Worm (Caenorhabditis elegans): ENCODE measurements around the gene acp-5.
A peak's percentile ranks its signal among the peaks of the same experiment; 100 is the strongest.

The acp-5 gene

ce11 chrX:5821842-5822241, 7.4 kb upstream of the acp-5 start, which contains the start of gene hbl-1:
TSS of gene hbl-1 (plus strand) at chrX:5822142.
- no peak for TF ChIP-seq F13H6.1 (tag; optimal IDR thresholded peaks at IDR 0.05)
- TF ChIP-seq dmd-4 (tag; optimal IDR thresholded peaks at IDR 0.05), result no peak
- no peak for TF ChIP-seq nhr-11 (tag; optimal IDR thresholded peaks at IDR 0.05)
- no peak for TF ChIP-seq gmeb-1 (tag; optimal IDR thresholded peaks at IDR 0.05)
- TF ChIP-seq elt-1 (tag; optimal IDR thresholded peaks at IDR 0.05), result no peak
- no peak for TF ChIP-seq unc-62 (GFP tag; optimal IDR thresholded peaks at IDR 0.05)
- no peak for TF ChIP-seq ztf-1 (GFP tag; conservative IDR thresholded peaks at IDR 0.05)
- no peak for TF ChIP-seq aly-2 (tag; optimal IDR thresholded peaks at IDR 0.05)
- TF ChIP-seq zag-1 (tag; optimal IDR thresholded peaks at IDR 0.05), result no peak
- TF ChIP-seq nhr-129 (tag; optimal IDR thresholded peaks at IDR 0.05), result no peak

DNA sequence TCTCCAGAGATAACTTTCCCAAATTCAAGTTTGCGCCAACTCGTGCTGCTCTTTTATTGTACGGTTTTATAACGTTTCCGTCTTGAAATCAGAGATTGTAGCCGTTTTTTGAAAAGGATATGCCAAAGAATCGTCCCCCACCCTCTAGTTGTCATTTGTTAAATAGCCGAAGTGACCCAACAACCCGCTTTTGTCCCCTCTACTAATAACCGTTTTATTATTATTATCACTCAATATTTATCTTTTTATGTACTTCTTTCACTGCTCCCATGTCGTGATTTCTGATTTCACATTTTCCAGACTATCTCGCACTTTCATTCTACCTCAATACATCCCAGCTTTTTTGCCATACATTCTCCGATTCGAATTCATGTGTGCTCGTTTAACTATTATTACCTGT, 2.3 kb upstream of the acp-5 start:
- TF ChIP-seq gmeb-1 (tag; optimal IDR thresholded peaks at IDR 0.05), result no peak
- TF ChIP-seq zag-1 (tag; optimal IDR thresholded peaks at IDR 0.05), result no peak
- no peak for TF ChIP-seq nhr-237 (tag; optimal IDR thresholded peaks at IDR 0.05)
- no peak for TF ChIP-seq lin-11 (tag; optimal IDR thresholded peaks at IDR 0.05)
- TF ChIP-seq alr-1 (tag; optimal IDR thresholded peaks at IDR 0.05), result no peak
- no peak for TF ChIP-seq peb-1 (tag; optimal IDR thresholded peaks at IDR 0.05)
- no peak for TF ChIP-seq R02D3.7 (tag; optimal IDR thresholded peaks at IDR 0.05)
- no peak for TF ChIP-seq lin-13 (GFP tag; optimal IDR thresholded peaks at IDR 0.05)
- no peak for TF ChIP-seq sma-3 (GFP tag; optimal IDR thresholded peaks at IDR 0.05)

DNA sequence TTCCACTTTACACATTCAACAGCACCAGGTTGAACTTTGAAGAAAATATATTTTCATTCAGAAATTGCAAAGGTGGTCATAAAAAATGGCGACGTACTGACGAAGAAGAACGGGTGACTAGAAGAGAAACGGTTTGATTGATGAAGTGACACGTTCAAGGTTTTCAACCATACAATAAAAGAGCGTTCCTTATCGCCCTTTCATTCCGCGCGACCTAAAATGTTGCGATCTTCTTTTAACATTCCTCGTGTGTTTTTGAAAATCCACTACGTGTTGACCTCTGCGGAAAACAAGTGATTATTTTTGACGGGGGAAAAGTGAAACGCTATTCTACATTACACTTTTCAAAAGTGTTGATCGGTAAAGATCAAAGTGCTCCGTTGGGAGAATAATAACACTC, 1.1 kb upstream of the acp-5 start:
- TF ChIP-seq mbf-1 (tag; optimal IDR thresholded peaks at IDR 0.05), result no peak
- TF ChIP-seq elt-3 (tag; optimal IDR thresholded peaks at IDR 0.05), result no peak
- no peak for TF ChIP-seq nhr-10 (tag; optimal IDR thresholded peaks at IDR 0.05)
- TF ChIP-seq elt-1 (tag; optimal IDR thresholded peaks at IDR 0.05), result no peak
- TF ChIP-seq egl-27 (tag; optimal IDR thresholded peaks at IDR 0.05), result peak; percentile 50
- no peak for TF ChIP-seq unc-62 (GFP tag; optimal IDR thresholded peaks at IDR 0.05)
- TF ChIP-seq nhr-11 (tag; optimal IDR thresholded peaks at IDR 0.05), result no peak
- TF ChIP-seq C34F6.9 (tag; optimal IDR thresholded peaks at IDR 0.05), result no peak
- no peak for TF ChIP-seq gmeb-1 (tag; optimal IDR thresholded peaks at IDR 0.05)
- TF ChIP-seq unc-39 (tag; optimal IDR thresholded peaks at IDR 0.05), result no peak
- TF ChIP-seq sma-9 (GFP tag; optimal IDR thresholded peaks at IDR 0.05), result peak; percentile 70
- TF ChIP-seq sma-9 (tag; optimal IDR thresholded peaks at IDR 0.05), result no peak
- TF ChIP-seq nhr-6 (tag; optimal IDR thresholded peaks at IDR 0.05), result peak; percentile 43
- no peak for TF ChIP-seq sem-4 (tag; optimal IDR thresholded peaks at IDR 0.05)
- peak; percentile 88 for TF ChIP-seq nhr-25 (tag; optimal IDR thresholded peaks at IDR 0.05)
- TF ChIP-seq zag-1 (tag; optimal IDR thresholded peaks at IDR 0.05), result no peak
- no peak for TF ChIP-seq ZK546.5 (tag; optimal IDR thresholded peaks at IDR 0.05)
- TF ChIP-seq nhr-237 (tag; optimal IDR thresholded peaks at IDR 0.05), result no peak
- TF ChIP-seq ztf-4 (tag; optimal IDR thresholded peaks at IDR 0.05), result no peak
- peak; percentile 77 for TF ChIP-seq ceh-16 (tag; optimal IDR thresholded peaks at IDR 0.05)
- TF ChIP-seq nhr-23 (tag; optimal IDR thresholded peaks at IDR 0.05), result no peak
- peak; percentile 47 for TF ChIP-seq crh-2 (tag; optimal IDR thresholded peaks at IDR 0.05)
- TF ChIP-seq mab-5 (tag; optimal IDR thresholded peaks at IDR 0.05), result no peak
- no peak for TF ChIP-seq lin-39 (tag; optimal IDR thresholded peaks at IDR 0.05)
- peak; percentile 50 for TF ChIP-seq sma-3 (GFP tag; optimal IDR thresholded peaks at IDR 0.05)
- TF ChIP-seq lin-13 (GFP tag; optimal IDR thresholded peaks at IDR 0.05), result peak; percentile 13
- TF ChIP-seq F13H6.1 (tag; optimal IDR thresholded peaks at IDR 0.05), result no peak
- TF ChIP-seq fos-1 (tag; optimal IDR thresholded peaks at IDR 0.05), result peak; percentile 55
- no peak for TF ChIP-seq ama-1 (optimal IDR thresholded peaks at IDR 0.05)
- TF ChIP-seq R02D3.7 (tag; optimal IDR thresholded peaks at IDR 0.05), result no peak
- TF ChIP-seq peb-1 (tag; optimal IDR thresholded peaks at IDR 0.05), result no peak
- no peak for TF ChIP-seq aly-2 (tag; optimal IDR thresholded peaks at IDR 0.05)
- no peak for TF ChIP-seq ceh-82 (tag; optimal IDR thresholded peaks at IDR 0.05)
- no peak for TF ChIP-seq snpc-4 (tag; optimal IDR thresholded peaks at IDR 0.05)
- no peak for TF ChIP-seq nhr-77 (tag; optimal IDR thresholded peaks at IDR 0.05)
- peak in 1 of 2 experiments; percentile 21 for TF ChIP-seq lsy-2 (tag; optimal IDR thresholded peaks at IDR 0.05)
- peak; percentile 81 for TF ChIP-seq blmp-1 (tag; optimal IDR thresholded peaks at IDR 0.05; ENCODE audit: insufficient read depth)
- TF ChIP-seq nhr-21 (tag; optimal IDR thresholded peaks at IDR 0.05), result peak; percentile 65
- TF ChIP-seq Y55F3AM.14 (GFP tag; optimal IDR thresholded peaks at IDR 0.05), result no peak
- TF ChIP-seq mdl-1 (tag; optimal IDR thresholded peaks at IDR 0.05), result peak in 1 of 2 experiments; percentile 7
- TF ChIP-seq nhr-12 (tag; optimal IDR thresholded peaks at IDR 0.05), result no peak
- no peak for TF ChIP-seq nhr-129 (tag; optimal IDR thresholded peaks at IDR 0.05)
- no peak for TF ChIP-seq ztf-1 (GFP tag; conservative IDR thresholded peaks at IDR 0.05)
- no peak for TF ChIP-seq skn-1 (tag; optimal IDR thresholded peaks at IDR 0.05)
- TF ChIP-seq unc-55 (GFP tag; optimal IDR thresholded peaks at IDR 0.05), result no peak
- no peak for TF ChIP-seq ztf-11 (tag; optimal IDR thresholded peaks at IDR 0.05)
- TF ChIP-seq alr-1 (tag; optimal IDR thresholded peaks at IDR 0.05), result no peak
- TF ChIP-seq lin-11 (tag; optimal IDR thresholded peaks at IDR 0.05), result no peak
- no peak for TF ChIP-seq dmd-4 (tag; optimal IDR thresholded peaks at IDR 0.05)

Measured in whole organism, L2 larva.